Worm (Caenorhabditis elegans) whole organism, mixed stage, embryonic: ENCODE measurements around the gene F41B4.1.

Experiments
- ceh-39 ChIP-seq: fragments of 150-350 bp; optimal IDR thresholded peaks from 2 replicates; lab custom pipeline; 2014; ENCODE audit warnings: missing biosample characterization, missing genetic modification characterization
- drap-1 ChIP-seq: fragments of 200-800 bp; sonication (Bioruptor generic); optimal IDR thresholded peaks from 3 replicates; lab custom pipeline; 2018; ENCODE audit warnings: mild to moderate bottlenecking, missing genetic modification characterization, missing compliant biosample characterization
- lin-13 ChIP-seq: fragments of 150-350 bp; optimal IDR thresholded peaks from 2 replicates; lab custom pipeline; 2014; ENCODE audit warnings: missing biosample characterization, missing genetic modification characterization
- mep-1 ChIP-seq: fragments of 150-350 bp; optimal IDR thresholded peaks from 2 replicates; lab custom pipeline; 2017; ENCODE audit warnings: missing biosample characterization, missing genetic modification reagents, missing genetic modification characterization, inconsistent platforms
- nhr-76 ChIP-seq: sonication (generic microtip); optimal IDR thresholded peaks from 2 replicates; lab custom pipeline; 2017; ENCODE audit warnings: missing biosample characterization, missing genetic modification characterization
- snpc-4 ChIP-seq: fragments of 150-350 bp; optimal IDR thresholded peaks from 2 replicates; lab custom pipeline; 2014; ENCODE audit warnings: missing biosample characterization, missing genetic modification characterization
- unc-39 ChIP-seq: fragments of 150-350 bp; optimal IDR thresholded peaks from 2 replicates; lab custom pipeline; 2014; ENCODE audit warnings: missing biosample characterization, missing genetic modification characterization
- ztf-11 ChIP-seq: fragments of 150-350 bp; optimal IDR thresholded peaks from 2 replicates; lab custom pipeline; 2014; ENCODE audit warnings: missing biosample characterization, missing genetic modification characterization

DNA sequence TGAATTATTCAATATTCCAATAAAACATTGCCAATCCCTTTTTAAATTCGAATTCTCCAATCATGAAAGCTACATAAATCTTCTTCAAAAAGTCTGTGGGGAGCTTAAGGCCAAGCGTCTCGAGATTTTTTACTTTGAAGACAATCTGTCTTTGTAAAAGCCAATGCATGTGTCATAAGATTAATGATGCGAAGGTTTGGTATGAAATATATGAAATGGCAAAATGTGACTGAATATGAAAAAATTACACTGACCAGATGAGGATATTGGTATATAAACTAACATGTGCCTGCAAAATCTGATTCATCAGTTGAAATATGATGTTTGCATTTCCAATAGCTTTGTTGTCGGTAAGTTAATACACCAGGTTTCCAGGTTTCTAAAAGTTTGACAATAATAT lies 20.3 kb upstream of the F41B4.1 start, which contains the start of gene C53B7.2:
- no peak for TF ChIP-seq mep-1 (tag; lab: Kevin White, UChicago)
- TF ChIP-seq ceh-39: no peak
- no peak for TF ChIP-seq snpc-4 (tag; lab: Kevin White, UChicago)
- no peak for TF ChIP-seq lin-13
- no peak for TF ChIP-seq ztf-11
- TF ChIP-seq unc-39: no peak
- no peak for TF ChIP-seq drap-1 (GFP tag; lab: Kevin White, UChicago)
- no peak for TF ChIP-seq nhr-76 (tag; lab: Kevin White, UChicago)
